Worm (Caenorhabditis elegans): ENCODE data around the gene C33G3.5.

Gene C33G3.5

ce11 chrX:14084230-14084629 lies 5.8 kb upstream of the C33G3.5 start, which contains the start of gene C33G3.6:
TSS of gene C33G3.6 (minus strand) at chrX:14084330.
- TF ChIP-seq unc-39 (tag; optimal IDR thresholded peaks at IDR 0.05): no peak
- TF ChIP-seq nhr-6 (tag; optimal IDR thresholded peaks at IDR 0.05): no peak
- TF ChIP-seq peb-1 (tag; optimal IDR thresholded peaks at IDR 0.05): no peak

- TF ChIP-seq crh-2 (tag; optimal IDR thresholded peaks at IDR 0.05): peak; percentile 19
- TF ChIP-seq mdl-1 (tag; optimal IDR thresholded peaks at IDR 0.05): no peak
- peak; percentile 64 for TF ChIP-seq fos-1 (tag; optimal IDR thresholded peaks at IDR 0.05)
- no peak for TF ChIP-seq nhr-25 (tag; optimal IDR thresholded peaks at IDR 0.05)
- TF ChIP-seq nhr-129 (tag; optimal IDR thresholded peaks at IDR 0.05): no peak
- TF ChIP-seq elt-1 (tag; optimal IDR thresholded peaks at IDR 0.05): no peak
Measured at ce11 chrX:14070950-14071349, 7.5 kb downstream of the C33G3.5 start, which contains the start of gene C33G3.4. TSS of gene C33G3.4 (plus strand) at chrX:14071162.

ce11 chrX:14069528-14069927 lies 8.9 kb downstream of the C33G3.5 start:
- peak; percentile 73 for TF ChIP-seq blmp-1 (tag; optimal IDR thresholded peaks at IDR 0.05; ENCODE audit: insufficient read depth)
- TF ChIP-seq sem-4 (tag; optimal IDR thresholded peaks at IDR 0.05): peak; percentile 46
- TF ChIP-seq nhr-11 (tag; optimal IDR thresholded peaks at IDR 0.05): no peak
- no peak for TF ChIP-seq lin-11 (tag; optimal IDR thresholded peaks at IDR 0.05)
- TF ChIP-seq fos-1 (tag; optimal IDR thresholded peaks at IDR 0.05): no peak
- TF ChIP-seq ceh-82 (tag; optimal IDR thresholded peaks at IDR 0.05): no peak
- TF ChIP-seq snpc-4 (tag; optimal IDR thresholded peaks at IDR 0.05): no peak
- TF ChIP-seq egl-27 (tag; optimal IDR thresholded peaks at IDR 0.05): no peak

ce11 chrX:14067641-14068040 lies 10.8 kb downstream of the C33G3.5 start, which contains the start of gene lgc-21:
TSS of gene lgc-21 (minus strand) at chrX:14067984.
- TF ChIP-seq unc-39 (tag; optimal IDR thresholded peaks at IDR 0.05) (no peak), lsy-2 (tag; optimal IDR thresholded peaks at IDR 0.05) (no peak)

- TF ChIP-seq F13H6.1 (tag; optimal IDR thresholded peaks at IDR 0.05) (peak; percentile 91), nhr-12 (tag; optimal IDR thresholded peaks at IDR 0.05) (no peak), gmeb-1 (tag; optimal IDR thresholded peaks at IDR 0.05) (peak; percentile 70), ztf-4 (tag; optimal IDR thresholded peaks at IDR 0.05) (peak; percentile 93), Y55F3AM.14 (GFP tag; optimal IDR thresholded peaks at IDR 0.05) (peak; percentile 81), fos-1 (tag; optimal IDR thresholded peaks at IDR 0.05) (peak; percentile 91), ceh-82 (tag; optimal IDR thresholded peaks at IDR 0.05) (no peak), nhr-129 (tag; optimal IDR thresholded peaks at IDR 0.05) (peak; percentile 99), blmp-1 (tag; optimal IDR thresholded peaks at IDR 0.05; ENCODE audit: insufficient read depth) (peak; percentile 5), alr-1 (tag; optimal IDR thresholded peaks at IDR 0.05) (no peak), lin-13 (GFP tag; optimal IDR thresholded peaks at IDR 0.05) (peak; percentile 86), ZK546.5 (tag; optimal IDR thresholded peaks at IDR 0.05) (no peak), lin-11 (tag; optimal IDR thresholded peaks at IDR 0.05) (peak; percentile 64), lsy-2 (tag; optimal IDR thresholded peaks at IDR 0.05) (peak; percentile 79 to 86), skn-1 (tag; optimal IDR thresholded peaks at IDR 0.05) (peak; percentile 45), zag-1 (tag; optimal IDR thresholded peaks at IDR 0.05) (peak; percentile 81), nhr-237 (tag; optimal IDR thresholded peaks at IDR 0.05) (peak; percentile 36), unc-55 (GFP tag; optimal IDR thresholded peaks at IDR 0.05) (peak; percentile 95), C34F6.9 (tag; optimal IDR thresholded peaks at IDR 0.05) (peak; percentile 84), ztf-1 (GFP tag; conservative IDR thresholded peaks at IDR 0.05) (no peak), mdl-1 (tag; optimal IDR thresholded peaks at IDR 0.05) (peak; percentile 25 to 77), elt-1 (tag; optimal IDR thresholded peaks at IDR 0.05) (no peak), sma-3 (GFP tag; optimal IDR thresholded peaks at IDR 0.05) (peak; percentile 79), peb-1 (tag; optimal IDR thresholded peaks at IDR 0.05) (no peak), sma-9 (GFP tag; optimal IDR thresholded peaks at IDR 0.05) (peak; percentile 94), sma-9 (tag; optimal IDR thresholded peaks at IDR 0.05) (no peak), R02D3.7 (tag; optimal IDR thresholded peaks at IDR 0.05) (peak; percentile 0), ama-1 (optimal IDR thresholded peaks at IDR 0.05) (peak; percentile 76), unc-62 (GFP tag; optimal IDR thresholded peaks at IDR 0.05) (peak; percentile 7), elt-3 (tag; optimal IDR thresholded peaks at IDR 0.05) (no peak), mab-5 (tag; optimal IDR thresholded peaks at IDR 0.05) (peak; percentile 78), lin-39 (tag; optimal IDR thresholded peaks at IDR 0.05) (no peak), nhr-25 (tag; optimal IDR thresholded peaks at IDR 0.05) (peak; percentile 78), nhr-11 (tag; optimal IDR thresholded peaks at IDR 0.05) (peak; percentile 57), nhr-10 (tag; optimal IDR thresholded peaks at IDR 0.05) (peak; percentile 8), snpc-4 (tag; optimal IDR thresholded peaks at IDR 0.05) (peak; percentile 80), ztf-11 (tag; optimal IDR thresholded peaks at IDR 0.05) (no peak), egl-27 (tag; optimal IDR thresholded peaks at IDR 0.05) (peak; percentile 83), dmd-4 (tag; optimal IDR thresholded peaks at IDR 0.05) (no peak), mbf-1 (tag; optimal IDR thresholded peaks at IDR 0.05) (no peak), nhr-21 (tag; optimal IDR thresholded peaks at IDR 0.05) (peak; percentile 83)
Measured at ce11 chrX:14063830-14064229, 14.6 kb downstream of the C33G3.5 start.

Data from whole organism, L2 larva.